Fruit fly (Drosophila melanogaster): ENCODE measurements around the gene CG3505.

CG3505 gene

DNA sequence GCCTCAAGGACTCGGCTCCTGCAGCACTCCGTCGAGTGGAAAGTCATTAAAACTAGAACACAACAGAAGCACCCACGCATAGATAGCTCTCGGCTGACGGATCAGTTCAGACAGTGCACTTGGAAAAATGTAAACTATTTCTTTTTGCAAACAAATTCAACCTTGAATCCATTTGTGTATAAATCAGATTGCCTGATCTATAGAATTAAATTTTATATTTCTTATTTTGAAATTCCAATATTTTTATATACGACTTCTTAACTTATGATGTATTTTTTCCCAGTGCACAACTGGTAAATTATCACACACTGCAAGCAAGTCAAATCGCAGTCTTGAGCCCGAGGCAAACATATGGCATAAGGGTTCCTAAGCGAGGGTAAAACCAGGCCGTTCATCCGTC lies 17.5 kb downstream of the CG3505 start:
- TF ChIP-seq CG32264 (GFP tag; optimal IDR thresholded peaks at IDR 0.05) (no peak), rgr (GFP tag; optimal IDR thresholded peaks at IDR 0.05) (peak; percentile 51), lola (GFP tag; optimal IDR thresholded peaks at IDR 0.05) (no peak), Vsx2 (GFP tag; optimal IDR thresholded peaks at IDR 0.05; ENCODE audit: partially characterized antibody) (no peak), tai (GFP tag; optimal IDR thresholded peaks at IDR 0.05) (no peak), Jra (GFP tag; optimal IDR thresholded peaks at IDR 0.05) (no peak), brk (GFP tag; optimal IDR thresholded peaks at IDR 0.05) (no peak), HLH106 (tag; optimal IDR thresholded peaks at IDR 0.05) (peak; percentile 55), sv (GFP tag; optimal IDR thresholded peaks at IDR 0.05) (no peak), foxo (GFP tag; optimal IDR thresholded peaks at IDR 0.05) (peak in 1 of 2 experiments; percentile 64), Dif (GFP tag; optimal IDR thresholded peaks at IDR 0.05; ENCODE audit: partially characterized antibody) (no peak), Rel (GFP tag; optimal IDR thresholded peaks at IDR 0.05) (no peak), Rel (tag; optimal IDR thresholded peaks at IDR 0.05) (no peak), psq (GFP tag; optimal IDR thresholded peaks at IDR 0.05) (peak; percentile 33), fru (GFP tag; optimal IDR thresholded peaks at IDR 0.05) (peak; percentile 57), pan (optimal IDR thresholded peaks at IDR 0.05) (no peak), h (GFP tag; optimal IDR thresholded peaks at IDR 0.05) (peak; percentile 75), CrebA (GFP tag; optimal IDR thresholded peaks at IDR 0.05; ENCODE audit: borderline replicate concordance) (no peak), Mio (GFP tag; optimal IDR thresholded peaks at IDR 0.05) (no peak), woc (GFP tag; optimal IDR thresholded peaks at IDR 0.05) (peak; percentile 29), sage (GFP tag; optimal IDR thresholded peaks at IDR 0.05) (no peak), Myc (optimal IDR thresholded peaks at IDR 0.05) (no peak), jim (GFP tag; optimal IDR thresholded peaks at IDR 0.05) (no peak), Sp1 (GFP tag; optimal IDR thresholded peaks at IDR 0.05) (peak; percentile 57), dl (GFP tag; optimal IDR thresholded peaks at IDR 0.05; ENCODE audit: insufficient read depth in 1 of 2, partially characterized antibody in 2 of 2) (no peak), dmrt93B (GFP tag; optimal IDR thresholded peaks at IDR 0.05) (no peak), Hr78 (GFP tag; optimal IDR thresholded peaks at IDR 0.05) (no peak), Abd-B (GFP tag; optimal IDR thresholded peaks at IDR 0.05) (no peak), usp (GFP tag; optimal IDR thresholded peaks at IDR 0.05) (no peak), Hr83 (GFP tag; optimal IDR thresholded peaks at IDR 0.05; ENCODE audit: poor library complexity, severe bottlenecking) (no peak), br (GFP tag; optimal IDR thresholded peaks at IDR 0.05) (peak; percentile 37), N (GFP tag; optimal IDR thresholded peaks at IDR 0.05) (no peak), GATAd (GFP tag; optimal IDR thresholded peaks at IDR 0.05) (no peak), OdsH (GFP tag; optimal IDR thresholded peaks at IDR 0.05) (peak; percentile 43), CG9705 (GFP tag; optimal IDR thresholded peaks at IDR 0.05) (no peak), dsf (GFP tag; optimal IDR thresholded peaks at IDR 0.05; ENCODE audit: borderline replicate concordance) (no peak), ey (GFP tag; optimal IDR thresholded peaks at IDR 0.05) (peak; percentile 42), Dfd (GFP tag; optimal IDR thresholded peaks at IDR 0.05) (no peak), Hnf4 (GFP tag; optimal IDR thresholded peaks at IDR 0.05) (peak; percentile 40)

DNA sequence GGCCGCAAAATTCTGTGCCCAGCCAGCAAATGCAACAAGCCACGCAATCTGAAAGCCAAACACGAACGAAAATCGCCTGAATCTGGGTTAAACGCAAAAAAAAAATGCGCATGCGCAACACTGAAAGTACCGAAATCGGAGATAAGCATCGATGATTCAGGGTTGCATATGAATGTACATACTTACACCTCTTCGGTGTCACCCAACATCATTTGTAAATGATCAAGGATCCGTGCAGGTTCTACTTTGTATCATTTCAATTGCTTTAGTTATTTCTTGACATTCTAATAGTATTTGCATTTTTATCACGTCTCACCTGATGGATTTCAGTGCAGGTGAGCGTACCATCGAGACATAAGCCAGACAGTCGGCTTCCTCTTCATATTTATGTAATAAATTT lies 19.8 kb downstream of the CG3505 start:
- TF ChIP-seq Sp1 (GFP tag; optimal IDR thresholded peaks at IDR 0.05) (peak; percentile 2), Hr78 (GFP tag; optimal IDR thresholded peaks at IDR 0.05) (no peak), CG9705 (GFP tag; optimal IDR thresholded peaks at IDR 0.05) (no peak), Vsx2 (GFP tag; optimal IDR thresholded peaks at IDR 0.05; ENCODE audit: partially characterized antibody) (no peak), woc (GFP tag; optimal IDR thresholded peaks at IDR 0.05) (no peak)

DNA sequence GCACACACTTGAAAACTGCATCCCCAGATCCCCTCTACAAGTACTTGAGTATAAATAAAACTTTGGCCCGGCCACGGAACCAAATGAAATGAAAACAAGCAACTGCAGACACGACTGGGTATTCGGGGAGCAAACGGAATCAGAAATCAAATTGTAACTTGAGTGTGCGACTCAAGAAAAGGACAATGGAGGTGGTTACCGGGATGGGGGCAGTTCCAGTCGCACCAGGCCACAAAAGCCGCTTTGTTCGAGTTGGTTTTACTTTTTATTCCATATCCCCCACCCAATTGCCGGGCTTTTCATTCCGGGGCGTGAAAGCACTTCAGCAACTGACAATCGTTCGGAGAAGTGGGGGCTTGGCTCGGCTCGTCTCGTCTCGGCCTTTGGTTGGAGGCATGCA lies 20.6 kb downstream of the CG3505 start:
- TF ChIP-seq sv (GFP tag; optimal IDR thresholded peaks at IDR 0.05), result no peak
- TF ChIP-seq Myc (optimal IDR thresholded peaks at IDR 0.05), result no peak
- no peak for TF ChIP-seq Vsx2 (GFP tag; optimal IDR thresholded peaks at IDR 0.05; ENCODE audit: partially characterized antibody)
- peak; percentile 2 for TF ChIP-seq Rel (GFP tag; optimal IDR thresholded peaks at IDR 0.05)
- no peak for TF ChIP-seq Rel (tag; optimal IDR thresholded peaks at IDR 0.05)

Measured in whole organism, wandering third instar larva.